Worm (Caenorhabditis elegans): ENCODE results near the gene col-149.

The col-149 gene

ce11 chrV:10246443-10246885 is 46.2 kb downstream of the col-149 start (continued):
- TF ChIP-seq D2030.7 (GFP tag; IDR thresholded peaks at IDR 0.05) (peak; percentile 37; the same call in 1 of the 2 replicates), mes-4 (tag; optimal IDR thresholded peaks at IDR 0.05) (no peak), lir-1 (GFP tag; conservative IDR thresholded peaks at IDR 0.05) (no peak), hmg-1.2 (GFP tag; IDR thresholded peaks at IDR 0.05) (peak; percentile 24; the same call in 1 of the 2 replicates), lin-35 (GFP tag; optimal IDR thresholded peaks at IDR 0.05) (peak in 1 of 3 experiments; percentile 54), K11D2.4 (GFP tag; IDR thresholded peaks at IDR 0.05) (0 out of 2 replicates have a peak, but pooled peaks have one; percentile 52), madf-3 (GFP tag; IDR thresholded peaks at IDR 0.05) (no peak), cebp-1 (GFP tag; IDR thresholded peaks at IDR 0.05) (no peak), cebp-1 (tag; optimal IDR thresholded peaks at IDR 0.05) (peak; percentile 28), attf-5 (GFP tag; optimal IDR thresholded peaks at IDR 0.05) (peak; percentile 34), athp-1 (tag; optimal IDR thresholded peaks at IDR 0.05) (no peak)

- TF ChIP-seq akir-1 (GFP tag; optimal IDR thresholded peaks at IDR 0.05) (no peak), nhr-27 (tag; optimal IDR thresholded peaks at IDR 0.05) (no peak), bed-2 (GFP tag; IDR thresholded peaks at IDR 0.05) (no peak), rpc-1 (optimal IDR thresholded peaks at IDR 0.05) (no peak), rpc-1 (tag; optimal IDR thresholded peaks at IDR 0.05) (no peak), athp-1 (tag; optimal IDR thresholded peaks at IDR 0.05) (no peak), B0035.1 (tag; optimal IDR thresholded peaks at IDR 0.05) (no peak), ceh-79 (tag; optimal IDR thresholded peaks at IDR 0.05) (no peak), repo-1 (tag; optimal IDR thresholded peaks at IDR 0.05) (no peak), unc-62 (GFP tag; optimal IDR thresholded peaks at IDR 0.05) (peak; percentile 91), pbrm-1 (GFP tag; IDR thresholded peaks at IDR 0.05) (no peak), cebp-1 (GFP tag; IDR thresholded peaks at IDR 0.05) (no peak), cebp-1 (tag; optimal IDR thresholded peaks at IDR 0.05) (peak; percentile 34)
Measured at ce11 chrV:10245615-10246014, 47.1 kb downstream of the col-149 start.

- TF ChIP-seq nhr-27 (tag; optimal IDR thresholded peaks at IDR 0.05) (no peak), nhr-80 (tag; optimal IDR thresholded peaks at IDR 0.05) (peak; percentile 61)
Measured at ce11 chrV:10244018-10244720, 48.5 kb downstream of the col-149 start.

ce11 chrV:10243105-10243504 is 49.6 kb downstream of the col-149 start, which contains the start of gene C12D8.9:
Gene C12D8.9 (minus strand): TSS chrV:10243205.
- TF ChIP-seq let-607 (tag; optimal IDR thresholded peaks at IDR 0.05) (no peak), attf-6 (GFP tag; IDR thresholded peaks at IDR 0.05) (no peak), ztf-18 (tag; optimal IDR thresholded peaks at IDR 0.05) (no peak), hlh-12 (tag; optimal IDR thresholded peaks at IDR 0.05) (no peak), madf-8 (GFP tag; conservative IDR thresholded peaks at IDR 0.05) (no peak), tbp1 (GFP tag; optimal IDR thresholded peaks at IDR 0.05) (no peak), C06A6.2 (GFP tag; conservative IDR thresholded peaks at IDR 0.05) (no peak), lag-1 (GFP tag; IDR thresholded peaks at IDR 0.05) (no peak), let-526 (GFP tag; IDR thresholded peaks at IDR 0.05) (no peak), Y67H2A.10 (GFP tag; conservative IDR thresholded peaks at IDR 0.05) (no peak), ztf-22 (GFP tag; optimal IDR thresholded peaks at IDR 0.05) (no peak), xnd-1 (tag; optimal IDR thresholded peaks at IDR 0.05) (no peak), lin-35 (GFP tag; optimal IDR thresholded peaks at IDR 0.05) (no peak)
